Worm (Caenorhabditis elegans) whole organism, midembryonic: Measurements from ENCODE around the gene cyp-44A1.

Source experiments
- T22C8.4 ChIP-seq: fragments of 200-800 bp; sonication (Bioruptor generic); IDR thresholded peaks from 2 replicates; pipeline ENCODE4 v1.3.6; 2022; ENCODE audit warnings: missing genetic modification characterization, missing compliant biosample characterization
- cog-1 ChIP-seq: sonication (generic microtip); optimal IDR thresholded peaks from 2 replicates; lab custom pipeline; 2016; ENCODE audit warnings: missing genetic modification characterization, missing compliant biosample characterization
- flt-1 ChIP-seq: fragments of 200-800 bp; sonication (Bioruptor generic); IDR thresholded peaks from 2 replicates; pipeline ENCODE4 v1.3.6; 2022; ENCODE audit warnings: missing genetic modification characterization, missing compliant biosample characterization
- klf-2 ChIP-seq: fragments of 200-800 bp; sonication (Bioruptor generic); conservative IDR thresholded peaks from 2 replicates; pipeline ENCODE4 v1.3.6; 2022; ENCODE audit warnings: missing genetic modification reagents, missing genetic modification characterization, missing compliant biosample characterization
- med-1 ChIP-seq: sonication (generic microtip); optimal IDR thresholded peaks from 2 replicates; lab custom pipeline; 2017; ENCODE audit warnings: missing genetic modification characterization, mild to moderate bottlenecking, missing compliant biosample characterization, antibody characterized with exemption, missing genetic modification reagents; ENCODE audit not compliant: insufficient read depth
- ref-1 ChIP-seq: fragments of 200-800 bp; sonication (Bioruptor generic); conservative IDR thresholded peaks from 2 replicates; pipeline ENCODE4 v1.3.6; 2022; ENCODE audit warnings: missing genetic modification reagents, missing genetic modification characterization, missing compliant biosample characterization
- tab-1 ChIP-seq: fragments of 200-800 bp; sonication (Bioruptor generic); IDR thresholded peaks from 2 replicates; pipeline ENCODE4 v1.3.6; 2022; ENCODE audit warnings: missing genetic modification characterization, missing compliant biosample characterization
- ztf-23 ChIP-seq: fragments of 200-800 bp; sonication (Bioruptor generic); IDR thresholded peaks from 2 replicates; pipeline ENCODE4 v1.3.6; 2022; ENCODE audit warnings: missing genetic modification reagents, missing genetic modification characterization, missing compliant biosample characterization
- ztf-29 ChIP-seq: fragments of 200-800 bp; sonication (Bioruptor generic); IDR thresholded peaks from 2 replicates; pipeline ENCODE4 v1.3.6; 2022; ENCODE audit warnings: missing genetic modification reagents, missing genetic modification characterization, missing compliant biosample characterization

- no peak for TF ChIP-seq cog-1 (tag; lab: Kevin White, UChicago)
- no peak for TF ChIP-seq ref-1 (GFP tag; lab: Robert Waterston, UW)
- no peak for TF ChIP-seq flt-1 (GFP tag; lab: Robert Waterston, UW)
- TF ChIP-seq tab-1 (GFP tag; lab: Robert Waterston, UW): no peak
- no peak for TF ChIP-seq ztf-23 (GFP tag; lab: Robert Waterston, UW)
- TF ChIP-seq ztf-29 (GFP tag; lab: Robert Waterston, UW): no peak
- TF ChIP-seq med-1 (GFP tag; lab: Kevin White, UChicago): no peak
- no peak for TF ChIP-seq klf-2 (GFP tag; lab: Robert Waterston, UW)
- no peak for TF ChIP-seq T22C8.4 (GFP tag; lab: Robert Waterston, UW)
These were observed 47.7 kb downstream of the cyp-44A1 start, which contains the start of gene C17C3.5 for ce11 chrII:5551517-5551916.
